Worm (Caenorhabditis elegans) whole organism, L4/young adult: Measurements from ENCODE around the gene ula-1.

Source experiments
- W03F9.2 ChIP-seq: fragments of 150-350 bp; optimal IDR thresholded peaks from 2 replicates; lab custom pipeline; 2014; ENCODE audit warnings: missing biosample characterization, missing genetic modification characterization
- dao-5 ChIP-seq: sonication (generic microtip); optimal IDR thresholded peaks from 2 replicates; lab custom pipeline; 2016; ENCODE audit warnings: missing genotype, missing genetic modification characterization, moderate library complexity, missing compliant biosample characterization
- him-1 ChIP-seq: sonication (generic microtip); optimal IDR thresholded peaks from 2 replicates; lab custom pipeline; 2016; ENCODE audit warnings: missing genotype, missing genetic modification reagents, missing genetic modification characterization, missing compliant biosample characterization

DNA sequence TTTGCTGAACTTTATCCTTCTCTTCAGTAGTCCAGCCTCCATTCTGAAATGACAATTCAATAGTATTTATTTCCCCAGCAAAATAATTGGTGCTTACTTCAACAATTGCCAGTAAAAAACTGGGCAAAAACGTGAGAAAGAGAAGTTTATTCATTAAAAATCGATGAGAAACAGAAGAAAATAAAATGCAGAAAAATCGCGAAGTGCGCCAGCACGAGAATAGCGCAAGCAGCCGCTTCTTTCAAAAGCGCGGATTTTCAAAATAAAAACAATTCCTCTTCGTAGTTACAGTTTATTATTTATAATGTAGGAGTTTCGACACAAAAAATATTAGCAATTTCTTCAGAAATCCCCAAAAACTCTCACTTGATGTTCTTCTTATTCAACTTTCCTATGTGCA lies 42.8 kb upstream of the ula-1 start, which contains the start of gene C27F2.9:
- TF ChIP-seq W03F9.2 (peak; percentile 93), dao-5 (tag; lab: Kevin White, UChicago) (no peak), him-1 (tag; lab: Kevin White, UChicago) (peak; percentile 85)
